Fruit fly (Drosophila melanogaster) whole organism, wandering third instar larva: Measurements from ENCODE around the gene CG2202.

Source experiments
- CrebA ChIP-seq: fragments of 200-800 bp; sonication (Bioruptor generic); optimal IDR thresholded peaks from 2 replicates; lab custom pipeline; 2016; ENCODE audit warnings: missing biosample characterization, mild to moderate bottlenecking, missing genetic modification characterization, borderline replicate concordance
- Dfd ChIP-seq: fragments of >200 bp; optimal IDR thresholded peaks from 2 replicates; lab custom pipeline; 2017; ENCODE audit warnings: missing biosample characterization, missing genetic modification characterization
- Dif ChIP-seq: fragments of 200-275, 200-300 bp; sonication (Bioruptor generic); optimal IDR thresholded peaks from 2 replicates; lab custom pipeline; 2018; ENCODE audit warnings: missing biosample characterization, missing genetic modification characterization; ENCODE audit not compliant: partially characterized antibody
- GATAd ChIP-seq: sonication (Bioruptor generic); optimal IDR thresholded peaks from 2 replicates; lab custom pipeline; 2016; ENCODE audit warnings: missing biosample characterization, missing genetic modification characterization
- HLH106 ChIP-seq: fragments of 200-800 bp; optimal IDR thresholded peaks from 3 replicates; lab custom pipeline; 2019; ENCODE audit warnings: missing biosample characterization, mild to moderate bottlenecking, missing genetic modification characterization, moderate library complexity
- Hnf4 ChIP-seq: fragments of 200-800 bp; sonication (Bioruptor generic); optimal IDR thresholded peaks from 2 replicates; lab custom pipeline; 2016; ENCODE audit warnings: missing biosample characterization, mild to moderate bottlenecking, missing genetic modification characterization
- Hr78 ChIP-seq: fragments of >200 bp; optimal IDR thresholded peaks from 2 replicates; lab custom pipeline; 2017; ENCODE audit warnings: missing biosample characterization, missing genetic modification characterization
- Hr83 ChIP-seq: fragments of 200-300 bp; sonication (Bioruptor generic); optimal IDR thresholded peaks from 2 replicates; lab custom pipeline; 2016; ENCODE audit warnings: missing biosample characterization, mild to moderate bottlenecking, missing genetic modification characterization, moderate library complexity; ENCODE audit not compliant: poor library complexity, severe bottlenecking
- Jra ChIP-seq: sonication (Bioruptor generic); optimal IDR thresholded peaks from 2 replicates; lab custom pipeline; 2016; ENCODE audit warnings: missing biosample characterization, missing genetic modification characterization
- Mio ChIP-seq: sonication (Bioruptor generic); optimal IDR thresholded peaks from 2 replicates; lab custom pipeline; 2016; ENCODE audit warnings: missing biosample characterization, missing genetic modification characterization
- Myc ChIP-seq: fragments of >200 bp; optimal IDR thresholded peaks from 2 replicates; lab custom pipeline; 2017
- N ChIP-seq: fragments of >200 bp; optimal IDR thresholded peaks from 2 replicates; lab custom pipeline; 2018; ENCODE audit warnings: missing biosample characterization, missing external identifiers, missing genetic modification characterization
- OdsH ChIP-seq: fragments of 200-800 bp; sonication (Bioruptor generic); optimal IDR thresholded peaks from 2 replicates; lab custom pipeline; 2016; ENCODE audit warnings: missing biosample characterization, mild to moderate bottlenecking, missing genetic modification characterization
- Rel ChIP-seq, 2 experiments: fragments of 200-800 bp; sonication (Bioruptor generic) in 1 of 2; optimal IDR thresholded peaks; 2 replicates in 1 of 2; 3 replicates in 1 of 2; lab custom pipeline; 2016 to 2019; ENCODE audit warnings: mild to moderate bottlenecking in 2 of 2, missing biosample characterization in 2 of 2, missing genetic modification characterization in 2 of 2, moderate library complexity in 1 of 2
- Sp1 ChIP-seq: fragments of 200-800 bp; sonication (Bioruptor generic); optimal IDR thresholded peaks from 3 replicates; lab custom pipeline; 2019; ENCODE audit warnings: missing biosample characterization, mild to moderate bottlenecking, missing genetic modification characterization, moderate library complexity
- br ChIP-seq: fragments of 200-800 bp; sonication (Bioruptor generic); optimal IDR thresholded peaks from 2 replicates; lab custom pipeline; 2016; ENCODE audit warnings: missing biosample characterization, missing genetic modification characterization
- brk ChIP-seq: fragments of 200-800 bp; sonication (Bioruptor generic); optimal IDR thresholded peaks from 2 replicates; lab custom pipeline; 2016; ENCODE audit warnings: missing biosample characterization, mild to moderate bottlenecking, missing genetic modification characterization
- dmrt93B ChIP-seq: fragments of 200-800 bp; sonication (Bioruptor generic); optimal IDR thresholded peaks from 2 replicates; lab custom pipeline; 2018; ENCODE audit warnings: missing biosample characterization, mild to moderate bottlenecking, missing genetic modification characterization
- ey ChIP-seq: fragments of 200-800 bp; sonication (Bioruptor generic); optimal IDR thresholded peaks from 2 replicates; lab custom pipeline; 2016; ENCODE audit warnings: missing biosample characterization, missing genetic modification characterization
- foxo ChIP-seq, 2 experiments: fragments of 200-800 bp; sonication (Bioruptor generic); optimal IDR thresholded peaks; 2 replicates in 1 of 2; 3 replicates in 1 of 2; lab custom pipeline; 2016 to 2017; ENCODE audit warnings: missing biosample characterization in 2 of 2, missing genetic modification characterization in 2 of 2
- fru ChIP-seq: fragments of 200-800 bp; sonication (Bioruptor generic); optimal IDR thresholded peaks from 3 replicates; lab custom pipeline; 2016; ENCODE audit warnings: missing biosample characterization, mild to moderate bottlenecking, missing genetic modification characterization
- h ChIP-seq: fragments of 200-800 bp; sonication (Bioruptor generic); optimal IDR thresholded peaks from 3 replicates; lab custom pipeline; 2016; ENCODE audit warnings: missing biosample characterization, mild to moderate bottlenecking, missing genetic modification characterization
- lola ChIP-seq: fragments of >200 bp; optimal IDR thresholded peaks from 2 replicates; lab custom pipeline; 2017; ENCODE audit warnings: missing biosample characterization, missing genetic modification characterization
- pan ChIP-seq: fragments of >200 bp; optimal IDR thresholded peaks from 2 replicates; lab custom pipeline; 2017
- psq ChIP-seq: fragments of 200-800 bp; sonication (Bioruptor generic); optimal IDR thresholded peaks from 3 replicates; lab custom pipeline; 2017; ENCODE audit warnings: missing biosample characterization, mild to moderate bottlenecking, missing genetic modification characterization, moderate library complexity
- rgr ChIP-seq: fragments of 200-800 bp; sonication (Bioruptor generic); optimal IDR thresholded peaks from 3 replicates; lab custom pipeline; 2016; ENCODE audit warnings: missing biosample characterization, mild to moderate bottlenecking, missing genetic modification characterization
- sv ChIP-seq: fragments of 200-800 bp; sonication (Bioruptor generic); optimal IDR thresholded peaks from 3 replicates; lab custom pipeline; 2016; ENCODE audit warnings: missing biosample characterization, missing genetic modification characterization
- usp ChIP-seq: fragments of >200 bp; optimal IDR thresholded peaks from 2 replicates; lab custom pipeline; 2017; ENCODE audit warnings: missing biosample characterization, missing genetic modification characterization
- woc ChIP-seq: sonication (Bioruptor generic); optimal IDR thresholded peaks from 2 replicates; lab custom pipeline; 2016; ENCODE audit warnings: missing biosample characterization, mild to moderate bottlenecking, missing genetic modification characterization

The CG2202 gene

dm6 chrX:10835631-10836030 lies 12.9 kb upstream of the CG2202 start:
- TF ChIP-seq usp = no peak
- peak; percentile 67 for TF ChIP-seq pan (lab: Kevin White, UChicago)
- no peak for TF ChIP-seq OdsH (GFP tag; lab: Kevin White, UChicago)
- no peak for TF ChIP-seq lola (GFP tag; lab: Kevin White, UChicago)

- TF ChIP-seq Hr83 (GFP tag; lab: Kevin White, UChicago) (peak; percentile 21), Hr78 (no peak)
These were observed 9.6 kb upstream of the CG2202 start, which contains the start of gene CG15210 for dm6 chrX:10838962-10839361. TSS of gene CG15210 (plus strand) at chrX:10839230.

DNA sequence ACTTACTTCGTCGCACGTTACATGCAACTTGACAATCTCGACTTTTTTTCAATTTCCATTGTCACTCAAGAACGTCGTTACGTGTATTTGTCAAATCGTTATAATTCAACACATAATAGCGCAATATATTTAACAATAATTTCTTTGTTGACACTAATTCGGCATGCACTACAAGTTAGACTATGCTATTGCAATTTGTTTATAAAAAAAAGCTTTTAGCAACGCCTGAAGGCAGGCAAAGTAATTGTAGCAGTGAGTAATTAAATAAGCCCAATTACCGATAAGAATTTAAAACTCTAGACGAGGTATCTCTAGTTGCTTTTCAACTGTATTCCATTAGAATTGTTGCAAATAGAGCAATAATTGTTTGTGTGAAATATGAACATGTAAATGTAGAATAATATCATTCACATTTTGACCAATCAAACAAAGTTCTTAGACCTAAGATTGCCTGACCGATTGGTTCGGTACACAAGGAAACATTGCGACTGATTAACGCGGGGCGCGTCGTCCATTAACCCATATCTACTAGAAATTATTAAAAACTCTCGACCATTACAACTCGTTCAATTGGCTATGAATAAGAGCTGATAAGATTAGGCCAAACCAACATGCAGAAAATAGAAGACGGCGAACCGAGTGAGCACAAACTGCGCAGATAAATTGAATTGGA lies 7.5 kb upstream of the CG2202 start:
- TF ChIP-seq Dif (GFP tag; lab: Kevin White, UChicago) (no peak), h (GFP tag; lab: Kevin White, UChicago) (no peak), lola (GFP tag; lab: Kevin White, UChicago) (no peak), psq (GFP tag; lab: Kevin White, UChicago) (no peak), fru (GFP tag; lab: Kevin White, UChicago) (no peak), ey (GFP tag; lab: Kevin White, UChicago) (no peak), Hnf4 (no peak), brk (GFP tag; lab: Kevin White, UChicago) (no peak), CrebA (GFP tag; lab: Kevin White, UChicago) (no peak), Jra (GFP tag; lab: Kevin White, UChicago) (peak; percentile 14), Myc (lab: Kevin White, UChicago) (peak; percentile 16), N (GFP tag; lab: Kevin White, UChicago) (peak; percentile 16), sv (GFP tag; lab: Kevin White, UChicago) (no peak), dmrt93B (GFP tag; lab: Kevin White, UChicago) (no peak), br (GFP tag; lab: Kevin White, UChicago) (peak; percentile 3), Mio (GFP tag; lab: Kevin White, UChicago) (no peak), Sp1 (GFP tag; lab: Kevin White, UChicago) (no peak)

DNA sequence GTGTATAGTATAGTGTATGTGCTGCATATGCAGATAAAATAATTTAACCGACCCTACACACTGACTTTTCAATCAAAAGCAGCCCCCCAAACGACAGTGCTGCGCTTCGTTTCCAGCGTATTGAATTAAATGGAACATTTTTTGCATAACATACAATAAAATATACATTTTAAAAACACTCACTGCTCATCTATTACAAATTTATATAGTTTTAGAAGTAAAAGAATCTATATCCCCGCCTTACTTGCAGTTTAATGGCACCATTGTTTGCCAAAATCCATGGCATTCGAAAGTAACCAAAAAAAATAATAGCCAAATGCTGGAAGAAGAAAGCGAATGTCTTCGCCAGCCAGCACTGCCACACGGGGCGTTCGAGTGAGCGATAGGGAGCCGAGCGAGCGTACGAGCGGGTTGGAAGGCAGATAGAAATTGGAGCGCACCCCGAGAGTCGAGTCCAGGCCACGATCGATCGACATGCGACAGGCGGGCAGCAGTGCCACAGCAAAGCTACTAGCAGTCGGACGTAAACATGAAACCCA lies 6.8 kb upstream of the CG2202 start, which contains the start of gene CG15209:
CG15209 (plus strand) TSS at position 489 of the 539 bp plus-strand sequence.
- TF ChIP-seq Sp1 (GFP tag; lab: Kevin White, UChicago) (peak; percentile 34), Hr78 (no peak), Myc (lab: Kevin White, UChicago) (peak; percentile 59), HLH106 (tag; lab: Kevin White, UChicago) (peak; percentile 40), ey (GFP tag; lab: Kevin White, UChicago) (peak; percentile 23), foxo (GFP tag; optimal IDR thresholded peaks at IDR 0.05; lab: Kevin White, UChicago) (peak in 1 of 2 experiments; percentile 34), rgr (no peak), GATAd (GFP tag; lab: Kevin White, UChicago) (no peak), h (GFP tag; lab: Kevin White, UChicago) (peak; percentile 2), br (GFP tag; lab: Kevin White, UChicago) (peak; percentile 2), woc (GFP tag; lab: Kevin White, UChicago) (peak; percentile 2)
- TF ChIP-seq, all 38 proteins: peak for 8

- no peak for TF ChIP-seq sv (GFP tag; lab: Kevin White, UChicago)
- no peak for TF ChIP-seq Dfd (GFP tag; lab: Kevin White, UChicago)
These were observed 3.8 kb upstream of the CG2202 start, which contains the start of gene CG32669 for dm6 chrX:10844807-10845206. TSS of gene CG32669 (minus strand) at chrX:10845081.

- TF ChIP-seq Rel (GFP tag; optimal IDR thresholded peaks at IDR 0.05; lab: Kevin White, UChicago) (no peak), Rel (tag; optimal IDR thresholded peaks at IDR 0.05; lab: Kevin White, UChicago) (peak; percentile 33), Sp1 (GFP tag; lab: Kevin White, UChicago) (no peak)
- TF ChIP-seq, all 38 proteins: peak for 1
These were observed 3.3 kb upstream of the CG2202 start for dm6 chrX:10845256-10845655.
